Worm (Caenorhabditis elegans): ENCODE results near the gene set-17.

The set-17 gene

DNA sequence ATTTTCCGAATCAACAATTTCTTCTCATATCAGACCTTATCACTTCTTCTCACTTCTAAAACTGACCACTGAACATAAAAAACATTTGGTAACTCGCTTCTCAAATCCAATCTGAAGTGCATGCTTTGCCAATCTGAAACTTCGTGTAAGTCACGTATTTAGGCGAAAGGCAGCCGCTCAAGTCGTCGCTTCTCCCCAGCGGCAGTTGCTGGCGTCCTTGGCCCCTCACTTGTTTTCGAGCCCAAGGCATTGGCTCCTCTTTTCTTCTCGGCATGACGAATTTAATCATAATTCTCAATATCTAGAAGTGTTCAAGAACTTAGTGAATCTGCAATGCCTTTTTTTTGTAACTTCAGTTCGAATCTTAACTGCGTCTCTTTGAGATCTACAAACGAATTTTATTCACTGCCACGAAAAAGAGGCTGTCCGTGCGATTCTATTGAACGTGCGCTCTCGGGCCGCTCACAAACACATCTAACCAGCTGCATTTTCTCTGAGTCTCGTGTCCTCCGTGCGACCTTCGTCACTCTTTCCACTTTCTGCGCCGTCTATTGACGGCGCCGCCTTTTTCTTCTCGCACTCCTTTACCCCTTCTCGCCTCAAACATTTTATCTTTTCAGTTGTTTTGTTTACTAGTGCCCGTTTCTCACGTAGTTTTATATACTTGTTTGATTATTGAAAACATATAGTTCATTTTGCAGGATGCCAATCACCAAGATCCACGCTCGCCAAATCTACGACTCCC lies 8.7 kb downstream of the set-17 start:
- TF ChIP-seq ceh-18 (tag; optimal IDR thresholded peaks at IDR 0.05) (peak; percentile 11), sdc-2 (tag; optimal IDR thresholded peaks at IDR 0.05) (peak; percentile 9), unc-42 (tag; optimal IDR thresholded peaks at IDR 0.05) (peak; percentile 29), fax-1 (tag; optimal IDR thresholded peaks at IDR 0.05) (no peak), pax-1 (tag; optimal IDR thresholded peaks at IDR 0.05) (no peak), K09A11.1 (tag; optimal IDR thresholded peaks at IDR 0.05; ENCODE audit: insufficient read depth) (no peak), ref-2 (tag; optimal IDR thresholded peaks at IDR 0.05) (no peak)

DNA sequence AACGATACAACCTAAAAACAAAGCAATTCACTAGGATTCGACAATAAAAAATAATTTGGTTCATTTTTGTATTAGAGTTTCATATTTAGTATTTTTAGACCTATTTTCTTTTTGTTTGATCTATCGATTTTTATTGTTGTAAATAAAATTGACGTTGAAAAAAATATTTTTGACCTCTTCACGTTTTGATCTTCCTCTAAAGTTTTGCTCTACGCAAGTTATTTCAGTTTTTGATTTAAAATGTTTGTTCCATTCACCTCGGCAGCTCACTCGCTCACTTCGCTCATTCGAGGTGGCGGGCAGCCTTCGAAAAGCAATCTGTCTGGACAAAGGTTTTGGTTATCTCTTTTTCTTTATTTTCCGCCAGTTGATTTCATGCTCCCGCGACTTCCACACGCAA lies 9.5 kb downstream of the set-17 start, which contains the start of gene enol-1:
enol-1 (plus strand) TSS at position 235 of the 400 bp plus-strand sequence.
- TF ChIP-seq hlh-13 (GFP tag; optimal IDR thresholded peaks at IDR 0.05) (no peak), ceh-6 (GFP tag; optimal IDR thresholded peaks at IDR 0.05) (no peak), ceh-45 (GFP tag; IDR thresholded peaks at IDR 0.05) (no peak), mec-3 (tag; optimal IDR thresholded peaks at IDR 0.05; ENCODE audit: borderline replicate concordance) (no peak), unc-3 (GFP tag; conservative IDR thresholded peaks at IDR 0.05) (no peak), unc-3 (tag; optimal IDR thresholded peaks at IDR 0.05) (no peak), pros-1 (tag; optimal IDR thresholded peaks at IDR 0.05) (no peak), elt-4 (tag; optimal IDR thresholded peaks at IDR 0.05) (no peak)

DNA sequence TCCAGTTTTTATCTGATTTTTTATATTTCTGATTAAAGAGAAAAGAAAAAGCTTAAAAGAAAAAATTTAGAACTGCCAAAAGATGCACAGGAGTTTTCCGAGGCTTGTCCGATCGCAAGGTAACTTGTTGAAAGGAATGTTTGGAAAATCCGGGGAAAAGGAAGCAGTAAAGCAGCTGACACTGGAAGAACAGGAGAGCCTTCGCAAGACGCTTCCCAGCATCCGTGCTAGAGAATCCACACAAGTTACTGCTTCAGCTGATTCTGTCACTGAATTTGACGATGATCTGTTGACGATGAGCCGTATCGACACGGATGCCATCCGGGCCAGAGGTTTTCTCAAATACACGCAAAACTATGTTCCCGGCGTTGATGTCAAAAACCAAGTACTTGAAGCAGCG lies 10.5 kb downstream of the set-17 start, which contains the start of gene mrpl-50:
mrpl-50 (plus strand) TSS at position 71 of the 400 bp plus-strand sequence.
- TF ChIP-seq sdc-2 (tag; optimal IDR thresholded peaks at IDR 0.05) (no peak), ceh-14 (tag; optimal IDR thresholded peaks at IDR 0.05) (no peak), ceh-34 (tag; optimal IDR thresholded peaks at IDR 0.05) (no peak), fkh-6 (tag; optimal IDR thresholded peaks at IDR 0.05) (no peak), gmeb-2 (tag; optimal IDR thresholded peaks at IDR 0.05) (no peak), ceh-6 (GFP tag; optimal IDR thresholded peaks at IDR 0.05) (no peak), odd-2 (tag; optimal IDR thresholded peaks at IDR 0.05) (no peak), ceh-2 (tag; optimal IDR thresholded peaks at IDR 0.05) (no peak), ceh-31 (tag; optimal IDR thresholded peaks at IDR 0.05) (no peak), ceh-9 (tag; optimal IDR thresholded peaks at IDR 0.05) (no peak), pag-3 (tag; optimal IDR thresholded peaks at IDR 0.05; ENCODE audit: borderline replicate concordance) (no peak), ceh-48 (tag; optimal IDR thresholded peaks at IDR 0.05) (no peak), ceh-30 (tag; optimal IDR thresholded peaks at IDR 0.05) (no peak)

DNA sequence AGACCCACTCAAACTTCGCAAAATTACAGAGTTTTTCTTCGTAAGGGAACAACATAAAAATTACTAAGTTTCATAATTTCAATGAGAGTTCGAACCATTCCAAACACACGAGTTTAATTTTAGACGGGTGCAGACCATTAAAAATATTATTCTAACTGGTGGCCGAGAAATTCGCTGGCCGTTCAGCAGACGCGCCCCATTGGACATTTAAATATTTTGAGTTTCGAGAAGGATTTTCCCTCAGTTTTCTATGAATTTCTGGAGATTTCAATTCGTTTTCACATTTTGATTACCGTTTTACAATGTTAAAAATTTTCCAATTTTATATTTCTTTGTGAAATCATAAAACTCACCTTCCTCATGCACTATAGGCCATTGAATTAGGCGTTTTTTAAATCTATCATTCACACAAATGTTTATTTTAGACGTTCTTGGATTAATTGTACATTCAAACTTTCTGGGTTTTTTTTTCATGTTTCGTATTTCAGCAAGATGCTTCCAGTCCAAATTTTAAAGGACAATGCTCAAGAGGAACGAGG lies 13.0 kb downstream of the set-17 start, which contains the start of gene cct-2:
cct-2 (plus strand) TSS at position 489 of the 539 bp plus-strand sequence.
- TF ChIP-seq ets-4 (tag; optimal IDR thresholded peaks at IDR 0.05) (peak; percentile 59), ztf-16 (tag; optimal IDR thresholded peaks at IDR 0.05) (peak; percentile 2), eyg-1 (tag; optimal IDR thresholded peaks at IDR 0.05) (no peak), ceh-31 (tag; optimal IDR thresholded peaks at IDR 0.05) (peak; percentile 86), tbx-7 (tag; optimal IDR thresholded peaks at IDR 0.05) (peak; percentile 70), F13H6.1 (tag; optimal IDR thresholded peaks at IDR 0.05) (no peak), elt-2 (tag; optimal IDR thresholded peaks at IDR 0.05) (peak; percentile 17), unc-42 (tag; optimal IDR thresholded peaks at IDR 0.05) (peak; percentile 14), C38D4.7 (GFP tag; optimal IDR thresholded peaks at IDR 0.05) (no peak), che-1 (tag; optimal IDR thresholded peaks at IDR 0.05) (no peak), fkh-6 (tag; optimal IDR thresholded peaks at IDR 0.05) (peak; percentile 26), K09A11.1 (tag; optimal IDR thresholded peaks at IDR 0.05; ENCODE audit: insufficient read depth) (no peak), tbx-2 (tag; optimal IDR thresholded peaks at IDR 0.05) (peak; percentile 63), ceh-2 (tag; optimal IDR thresholded peaks at IDR 0.05) (peak; percentile 46), ceh-18 (tag; optimal IDR thresholded peaks at IDR 0.05) (peak; percentile 35), ceh-22 (tag; optimal IDR thresholded peaks at IDR 0.05) (no peak), rnt-1 (tag; optimal IDR thresholded peaks at IDR 0.05) (peak; percentile 38), C08G9.2 (tag; optimal IDR thresholded peaks at IDR 0.05) (peak; percentile 70), ceh-34 (tag; optimal IDR thresholded peaks at IDR 0.05) (peak; percentile 20)

Measured in whole organism, late embryonic.